Fruit fly (Drosophila melanogaster) whole organism, wandering third instar larva: ENCODE data around the gene knk.
A peak's percentile ranks its signal among the peaks of the same experiment; 100 is the strongest.

Experiments used
- Abd-B ChIP-seq: fragments of >200 bp; optimal IDR thresholded peaks from 2 replicates; lab custom pipeline; 2017; ENCODE audit warnings: missing biosample characterization, missing genetic modification characterization
- CG32264 ChIP-seq: fragments of 200-800 bp; sonication (Bioruptor generic); optimal IDR thresholded peaks from 2 replicates; lab custom pipeline; 2016; ENCODE audit warnings: missing biosample characterization, missing genetic modification characterization
- CG9705 ChIP-seq: fragments of 200-800 bp; sonication (Bioruptor generic); optimal IDR thresholded peaks from 2 replicates; lab custom pipeline; 2018; ENCODE audit warnings: missing biosample characterization, mild to moderate bottlenecking, missing genetic modification characterization
- CrebA ChIP-seq: fragments of 200-800 bp; sonication (Bioruptor generic); optimal IDR thresholded peaks from 2 replicates; lab custom pipeline; 2016; ENCODE audit warnings: missing biosample characterization, mild to moderate bottlenecking, missing genetic modification characterization, borderline replicate concordance
- Dfd ChIP-seq: fragments of >200 bp; optimal IDR thresholded peaks from 2 replicates; lab custom pipeline; 2017; ENCODE audit warnings: missing biosample characterization, missing genetic modification characterization
- Dif ChIP-seq: fragments of 200-275, 200-300 bp; sonication (Bioruptor generic); optimal IDR thresholded peaks from 2 replicates; lab custom pipeline; 2018; ENCODE audit warnings: missing biosample characterization, missing genetic modification characterization; ENCODE audit not compliant: partially characterized antibody
- GATAd ChIP-seq: sonication (Bioruptor generic); optimal IDR thresholded peaks from 2 replicates; lab custom pipeline; 2016; ENCODE audit warnings: missing biosample characterization, missing genetic modification characterization
- HLH106 ChIP-seq: fragments of 200-800 bp; optimal IDR thresholded peaks from 3 replicates; lab custom pipeline; 2019; ENCODE audit warnings: missing biosample characterization, mild to moderate bottlenecking, missing genetic modification characterization, moderate library complexity
- Hnf4 ChIP-seq: fragments of 200-800 bp; sonication (Bioruptor generic); optimal IDR thresholded peaks from 2 replicates; lab custom pipeline; 2016; ENCODE audit warnings: missing biosample characterization, mild to moderate bottlenecking, missing genetic modification characterization
- Hr78 ChIP-seq: fragments of >200 bp; optimal IDR thresholded peaks from 2 replicates; lab custom pipeline; 2017; ENCODE audit warnings: missing biosample characterization, missing genetic modification characterization
- Hr83 ChIP-seq: fragments of 200-300 bp; sonication (Bioruptor generic); optimal IDR thresholded peaks from 2 replicates; lab custom pipeline; 2016; ENCODE audit warnings: missing biosample characterization, mild to moderate bottlenecking, missing genetic modification characterization, moderate library complexity; ENCODE audit not compliant: poor library complexity, severe bottlenecking
- Jra ChIP-seq: sonication (Bioruptor generic); optimal IDR thresholded peaks from 2 replicates; lab custom pipeline; 2016; ENCODE audit warnings: missing biosample characterization, missing genetic modification characterization
- Mio ChIP-seq: sonication (Bioruptor generic); optimal IDR thresholded peaks from 2 replicates; lab custom pipeline; 2016; ENCODE audit warnings: missing biosample characterization, missing genetic modification characterization
- Myc ChIP-seq: fragments of >200 bp; optimal IDR thresholded peaks from 2 replicates; lab custom pipeline; 2017
- N ChIP-seq: fragments of >200 bp; optimal IDR thresholded peaks from 2 replicates; lab custom pipeline; 2018; ENCODE audit warnings: missing biosample characterization, missing external identifiers, missing genetic modification characterization
- OdsH ChIP-seq: fragments of 200-800 bp; sonication (Bioruptor generic); optimal IDR thresholded peaks from 2 replicates; lab custom pipeline; 2016; ENCODE audit warnings: missing biosample characterization, mild to moderate bottlenecking, missing genetic modification characterization
- Rel ChIP-seq, 2 experiments: fragments of 200-800 bp; sonication (Bioruptor generic) in 1 of 2; optimal IDR thresholded peaks; 2 replicates in 1 of 2; 3 replicates in 1 of 2; lab custom pipeline; 2016 to 2019; ENCODE audit warnings: mild to moderate bottlenecking in 2 of 2, missing biosample characterization in 2 of 2, missing genetic modification characterization in 2 of 2, moderate library complexity in 1 of 2
- Vsx2 ChIP-seq: fragments of 200-300, 225-300 bp; sonication (Bioruptor generic); optimal IDR thresholded peaks from 2 replicates; lab custom pipeline; 2018; ENCODE audit warnings: missing biosample characterization, missing genetic modification characterization; ENCODE audit not compliant: partially characterized antibody
- br ChIP-seq: fragments of 200-800 bp; sonication (Bioruptor generic); optimal IDR thresholded peaks from 2 replicates; lab custom pipeline; 2016; ENCODE audit warnings: missing biosample characterization, missing genetic modification characterization
- brk ChIP-seq: fragments of 200-800 bp; sonication (Bioruptor generic); optimal IDR thresholded peaks from 2 replicates; lab custom pipeline; 2016; ENCODE audit warnings: missing biosample characterization, mild to moderate bottlenecking, missing genetic modification characterization
- dl ChIP-seq, 2 experiments: fragments of 175-275, 200-275 bp in 1 of 2; fragments of 200-275 bp in 1 of 2; sonication (Bioruptor generic); optimal IDR thresholded peaks; lab custom pipeline; 2018; ENCODE audit warnings: mild to moderate bottlenecking in 2 of 2, missing biosample characterization in 2 of 2, missing genetic modification characterization in 2 of 2, moderate library complexity in 2 of 2; ENCODE audit not compliant: partially characterized antibody in 2 of 2, insufficient read depth in 1 of 2
- dmrt93B ChIP-seq: fragments of 200-800 bp; sonication (Bioruptor generic); optimal IDR thresholded peaks from 2 replicates; lab custom pipeline; 2018; ENCODE audit warnings: missing biosample characterization, mild to moderate bottlenecking, missing genetic modification characterization
- dsf ChIP-seq: sonication (Bioruptor generic); optimal IDR thresholded peaks from 2 replicates; lab custom pipeline; 2016; ENCODE audit warnings: missing biosample characterization, missing genetic modification characterization, borderline replicate concordance
- ey ChIP-seq: fragments of 200-800 bp; sonication (Bioruptor generic); optimal IDR thresholded peaks from 2 replicates; lab custom pipeline; 2016; ENCODE audit warnings: missing biosample characterization, missing genetic modification characterization
- foxo ChIP-seq, 2 experiments: fragments of 200-800 bp; sonication (Bioruptor generic); optimal IDR thresholded peaks; 2 replicates in 1 of 2; 3 replicates in 1 of 2; lab custom pipeline; 2016 to 2017; ENCODE audit warnings: missing biosample characterization in 2 of 2, missing genetic modification characterization in 2 of 2
- fru ChIP-seq: fragments of 200-800 bp; sonication (Bioruptor generic); optimal IDR thresholded peaks from 3 replicates; lab custom pipeline; 2016; ENCODE audit warnings: missing biosample characterization, mild to moderate bottlenecking, missing genetic modification characterization
- h ChIP-seq: fragments of 200-800 bp; sonication (Bioruptor generic); optimal IDR thresholded peaks from 3 replicates; lab custom pipeline; 2016; ENCODE audit warnings: missing biosample characterization, mild to moderate bottlenecking, missing genetic modification characterization
- jim ChIP-seq: fragments of 175-275, 200-325 bp; sonication (Bioruptor generic); optimal IDR thresholded peaks from 2 replicates; lab custom pipeline; 2016; ENCODE audit warnings: missing biosample characterization, mild to moderate bottlenecking, missing genetic modification characterization
- lola ChIP-seq: fragments of >200 bp; optimal IDR thresholded peaks from 2 replicates; lab custom pipeline; 2017; ENCODE audit warnings: missing biosample characterization, missing genetic modification characterization
- pan ChIP-seq: fragments of >200 bp; optimal IDR thresholded peaks from 2 replicates; lab custom pipeline; 2017
- psq ChIP-seq: fragments of 200-800 bp; sonication (Bioruptor generic); optimal IDR thresholded peaks from 3 replicates; lab custom pipeline; 2017; ENCODE audit warnings: missing biosample characterization, mild to moderate bottlenecking, missing genetic modification characterization, moderate library complexity
- rgr ChIP-seq: fragments of 200-800 bp; sonication (Bioruptor generic); optimal IDR thresholded peaks from 3 replicates; lab custom pipeline; 2016; ENCODE audit warnings: missing biosample characterization, mild to moderate bottlenecking, missing genetic modification characterization
- sage ChIP-seq: fragments of 200-800 bp; sonication (Bioruptor generic); optimal IDR thresholded peaks from 2 replicates; lab custom pipeline; 2016; ENCODE audit warnings: missing biosample characterization, mild to moderate bottlenecking, missing genetic modification characterization
- sv ChIP-seq: fragments of 200-800 bp; sonication (Bioruptor generic); optimal IDR thresholded peaks from 3 replicates; lab custom pipeline; 2016; ENCODE audit warnings: missing biosample characterization, missing genetic modification characterization
- tai ChIP-seq: sonication (Bioruptor generic); optimal IDR thresholded peaks from 2 replicates; lab custom pipeline; 2016; ENCODE audit warnings: missing biosample characterization, missing genetic modification characterization
- usp ChIP-seq: fragments of >200 bp; optimal IDR thresholded peaks from 2 replicates; lab custom pipeline; 2017; ENCODE audit warnings: missing biosample characterization, missing genetic modification characterization
- woc ChIP-seq: sonication (Bioruptor generic); optimal IDR thresholded peaks from 2 replicates; lab custom pipeline; 2016; ENCODE audit warnings: missing biosample characterization, mild to moderate bottlenecking, missing genetic modification characterization

knk gene

DNA sequence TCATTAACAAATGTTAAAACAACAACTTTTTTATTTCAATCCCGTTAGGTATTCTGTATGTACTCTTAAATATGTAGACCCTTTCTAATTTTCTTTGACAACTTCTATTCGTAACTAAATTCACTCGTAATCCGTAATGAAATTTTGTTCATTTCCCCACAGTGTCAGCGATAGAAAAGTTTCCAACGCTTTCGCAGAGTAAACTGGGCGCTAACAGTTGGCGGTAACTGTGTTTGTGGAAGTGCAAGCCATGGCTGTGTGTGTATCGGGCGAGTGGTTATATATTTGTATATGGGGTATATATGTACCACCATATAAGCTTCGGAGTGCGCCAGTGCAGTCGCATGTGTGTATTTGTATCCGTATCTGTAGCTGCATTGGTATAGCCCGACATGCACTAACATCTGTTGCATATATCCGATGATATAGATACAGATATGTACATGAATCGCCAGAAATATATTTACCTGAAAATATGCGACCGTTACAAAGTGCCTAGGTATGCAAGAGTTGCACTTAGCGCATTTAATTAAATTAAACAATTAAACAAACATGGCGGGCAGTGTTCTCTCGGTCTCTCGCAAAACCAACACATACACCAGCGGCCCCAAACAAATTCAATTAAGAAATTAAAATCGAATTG lies 43.9 kb downstream of the knk start:
- TF ChIP-seq tai (GFP tag; lab: Kevin White, UChicago), result no peak
- peak; percentile 44 for TF ChIP-seq h (GFP tag; lab: Kevin White, UChicago)
- no peak for TF ChIP-seq CG9705 (GFP tag; lab: Kevin White, UChicago)
- TF ChIP-seq CrebA, result no peak
- no peak for TF ChIP-seq lola (GFP tag; lab: Kevin White, UChicago)
- TF ChIP-seq foxo (GFP tag; optimal IDR thresholded peaks at IDR 0.05; lab: Kevin White, UChicago), result peak in 1 of 2 experiments; percentile 28
- TF ChIP-seq Dif, result peak; percentile 25
- peak; percentile 22 for TF ChIP-seq rgr
- TF ChIP-seq dl (GFP tag; optimal IDR thresholded peaks at IDR 0.05; lab: Kevin White, UChicago; ENCODE audit: insufficient read depth in 1 of 2, partially characterized antibody in 2 of 2), result no peak
- no peak for TF ChIP-seq br (GFP tag; lab: Kevin White, UChicago)
- TF ChIP-seq Abd-B (GFP tag; lab: Kevin White, UChicago), result no peak
- TF ChIP-seq Mio (GFP tag; lab: Kevin White, UChicago), result no peak
- no peak for TF ChIP-seq Vsx2 (GFP tag; lab: Kevin White, UChicago)
- TF ChIP-seq sv, result no peak
- TF ChIP-seq woc (GFP tag; lab: Kevin White, UChicago), result peak; percentile 78
- TF ChIP-seq ey, result peak; percentile 34
- no peak for TF ChIP-seq N (GFP tag; lab: Kevin White, UChicago)
- no peak for TF ChIP-seq GATAd (GFP tag; lab: Kevin White, UChicago)
- TF ChIP-seq HLH106 (tag; lab: Kevin White, UChicago), result peak; percentile 32
- no peak for TF ChIP-seq Myc (lab: Kevin White, UChicago)
- no peak for TF ChIP-seq brk (GFP tag; lab: Kevin White, UChicago)
- TF ChIP-seq Hr78 (GFP tag; lab: Kevin White, UChicago), result no peak
- TF ChIP-seq dmrt93B (GFP tag; lab: Kevin White, UChicago), result no peak
- TF ChIP-seq Jra (GFP tag; lab: Kevin White, UChicago), result no peak
- TF ChIP-seq usp (GFP tag; lab: Kevin White, UChicago), result no peak
- TF ChIP-seq CG32264 (GFP tag; lab: Kevin White, UChicago), result no peak
- peak; percentile 42 for TF ChIP-seq Hnf4 (GFP tag; lab: Kevin White, UChicago)
- no peak for TF ChIP-seq Rel (GFP tag; optimal IDR thresholded peaks at IDR 0.05; lab: Kevin White, UChicago)
- no peak for TF ChIP-seq Rel (tag; optimal IDR thresholded peaks at IDR 0.05; lab: Kevin White, UChicago)
- no peak for TF ChIP-seq fru (GFP tag; lab: Kevin White, UChicago)

DNA sequence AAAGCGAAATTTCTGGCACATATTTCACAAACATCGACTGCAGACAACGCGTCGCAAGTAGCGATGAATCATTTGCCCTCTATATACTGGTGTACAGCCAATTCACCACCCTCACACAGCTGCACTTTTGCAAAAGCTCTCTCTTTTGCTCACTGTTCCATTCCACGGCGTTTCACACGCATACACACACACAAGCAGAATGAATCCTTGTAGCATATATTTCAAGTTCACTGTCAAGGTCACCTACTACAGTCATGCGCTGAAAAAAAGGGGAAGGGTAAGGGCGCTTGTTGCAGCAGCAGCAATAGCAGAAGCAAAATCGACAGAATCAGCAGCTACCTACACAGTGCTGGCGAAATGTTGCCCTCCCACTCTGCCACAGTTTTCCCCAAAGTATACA lies 44.8 kb downstream of the knk start:
- TF ChIP-seq sv (no peak), Jra (GFP tag; lab: Kevin White, UChicago) (peak; percentile 1), jim (GFP tag; lab: Kevin White, UChicago) (no peak), OdsH (GFP tag; lab: Kevin White, UChicago) (peak; percentile 6), CG32264 (GFP tag; lab: Kevin White, UChicago) (no peak), foxo (GFP tag; optimal IDR thresholded peaks at IDR 0.05; lab: Kevin White, UChicago) (no peak), h (GFP tag; lab: Kevin White, UChicago) (no peak), pan (lab: Kevin White, UChicago) (no peak), fru (GFP tag; lab: Kevin White, UChicago) (peak; percentile 33), GATAd (GFP tag; lab: Kevin White, UChicago) (no peak), dsf (GFP tag; lab: Kevin White, UChicago) (no peak), CG9705 (GFP tag; lab: Kevin White, UChicago) (no peak), Hnf4 (GFP tag; lab: Kevin White, UChicago) (no peak), N (GFP tag; lab: Kevin White, UChicago) (peak; percentile 22)

DNA sequence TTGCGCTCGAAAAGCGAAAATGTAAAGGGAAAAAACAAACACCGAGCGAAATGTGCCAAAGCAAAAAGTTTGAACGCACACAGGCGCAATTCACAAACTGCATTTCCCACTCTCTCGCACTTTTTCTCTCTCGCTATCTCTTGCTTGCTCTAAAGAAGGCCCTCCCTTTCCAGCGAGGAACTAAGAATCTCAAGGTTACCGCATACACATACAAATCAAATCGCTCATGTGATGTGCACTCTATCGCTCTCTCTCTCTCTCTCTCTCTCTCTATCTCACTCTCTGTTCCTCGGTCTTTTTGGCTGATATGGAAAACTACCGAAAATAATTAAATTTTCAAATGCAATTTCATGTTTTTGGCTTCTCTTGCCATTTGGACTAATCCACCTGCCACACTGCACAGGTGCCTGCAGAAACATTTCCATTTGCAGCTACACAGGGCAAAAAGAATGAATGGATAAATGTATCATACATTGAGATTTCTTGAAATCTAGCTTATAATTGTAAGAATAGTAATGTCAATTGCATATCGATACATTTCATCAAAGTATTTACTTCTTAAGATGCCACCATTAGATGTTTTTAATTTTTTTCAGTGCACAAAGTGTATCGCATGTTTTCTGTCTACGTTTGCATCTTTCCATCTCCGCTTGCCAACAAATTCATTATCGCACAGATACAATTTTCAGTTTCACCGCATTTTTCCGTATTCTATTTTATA lies 46.0 kb downstream of the knk start:
- TF ChIP-seq pan (lab: Kevin White, UChicago) (no peak), Dfd (GFP tag; lab: Kevin White, UChicago) (no peak), lola (GFP tag; lab: Kevin White, UChicago) (no peak), Hnf4 (GFP tag; lab: Kevin White, UChicago) (peak; percentile 71), dmrt93B (GFP tag; lab: Kevin White, UChicago) (peak; percentile 11), fru (GFP tag; lab: Kevin White, UChicago) (peak; percentile 67), N (GFP tag; lab: Kevin White, UChicago) (peak; percentile 24), sv (no peak), sage (no peak), brk (GFP tag; lab: Kevin White, UChicago) (peak; percentile 24), psq (GFP tag; lab: Kevin White, UChicago) (peak; percentile 38), rgr (peak; percentile 80), CG32264 (GFP tag; lab: Kevin White, UChicago) (no peak), Myc (lab: Kevin White, UChicago) (no peak), Dif (peak; percentile 32), Hr83 (GFP tag; lab: Kevin White, UChicago) (no peak), ey (peak; percentile 79), woc (GFP tag; lab: Kevin White, UChicago) (peak; percentile 20), Vsx2 (GFP tag; lab: Kevin White, UChicago) (no peak), dsf (GFP tag; lab: Kevin White, UChicago) (peak; percentile 29), Jra (GFP tag; lab: Kevin White, UChicago) (peak; percentile 57), h (GFP tag; lab: Kevin White, UChicago) (peak; percentile 73), CrebA (no peak), foxo (GFP tag; optimal IDR thresholded peaks at IDR 0.05; lab: Kevin White, UChicago) (peak in 1 of 2 experiments; percentile 75), HLH106 (tag; lab: Kevin White, UChicago) (peak; percentile 58), dl (GFP tag; optimal IDR thresholded peaks at IDR 0.05; lab: Kevin White, UChicago; ENCODE audit: insufficient read depth in 1 of 2, partially characterized antibody in 2 of 2) (peak in 1 of 2 experiments; percentile 3), CG9705 (GFP tag; lab: Kevin White, UChicago) (no peak), jim (GFP tag; lab: Kevin White, UChicago) (no peak), br (GFP tag; lab: Kevin White, UChicago) (peak; percentile 52), Hr78 (GFP tag; lab: Kevin White, UChicago) (no peak)
